Worm (Caenorhabditis elegans) whole organism, L3 larva: ENCODE results near the gene lpr-6.

Experiments
- ZK546.5 ChIP-seq: sonication (generic microtip); optimal IDR thresholded peaks from 2 replicates; lab custom pipeline; 2017; ENCODE audit warnings: missing biosample characterization, missing genetic modification characterization
- elt-1 ChIP-seq: fragments of 150-350 bp; optimal IDR thresholded peaks from 2 replicates; lab custom pipeline; 2014; ENCODE audit warnings: missing biosample characterization, missing genetic modification characterization
- elt-2 ChIP-seq: sonication (generic microtip); optimal IDR thresholded peaks from 2 replicates; lab custom pipeline; 2016; ENCODE audit warnings: missing genetic modification reagents, mild to moderate bottlenecking, missing genetic modification characterization, missing compliant biosample characterization
- elt-3 ChIP-seq, 3 experiments: fragments of 150-350 bp in 1 of 3; sonication (generic microtip) in 2 of 3; optimal IDR thresholded peaks; 2 replicates in 2 of 3; 4 replicates in 1 of 3; lab custom pipeline; 2014 to 2017; ENCODE audit warnings: missing biosample characterization in 3 of 3, missing genetic modification characterization in 3 of 3
- lin-15B ChIP-seq: fragments of 150-350 bp; optimal IDR thresholded peaks from 2 replicates; lab custom pipeline; 2014; ENCODE audit warnings: missing biosample characterization, missing genetic modification characterization
- mdl-1 ChIP-seq: fragments of 150-350 bp; optimal IDR thresholded peaks from 2 replicates; lab custom pipeline; 2014; ENCODE audit warnings: missing biosample characterization, missing genetic modification characterization
- nhr-25 ChIP-seq: sonication (generic microtip); optimal IDR thresholded peaks from 2 replicates; lab custom pipeline; 2017; ENCODE audit warnings: missing biosample characterization, missing genetic modification characterization
- nhr-77 ChIP-seq: fragments of 150-350 bp; optimal IDR thresholded peaks from 2 replicates; lab custom pipeline; 2014; ENCODE audit warnings: missing biosample characterization, missing genetic modification characterization
- snpc-4 ChIP-seq: fragments of 150-350 bp; optimal IDR thresholded peaks from 2 replicates; lab custom pipeline; 2014; ENCODE audit warnings: missing biosample characterization, missing genetic modification characterization
- ztf-11 ChIP-seq: fragments of 150-350 bp; optimal IDR thresholded peaks from 2 replicates; lab custom pipeline; 2014; ENCODE audit warnings: missing biosample characterization, missing genetic modification characterization

ce11 chrX:11034430-11035117, 25.2 kb upstream of the lpr-6 start:
- TF ChIP-seq elt-3 (tag; optimal IDR thresholded peaks at IDR 0.05; lab: Kevin White, UChicago) = no peak
- peak; percentile 42 for TF ChIP-seq elt-2 (tag; lab: Kevin White, UChicago)
- no peak for TF ChIP-seq mdl-1 (tag; lab: Kevin White, UChicago)
- peak; percentile 10 for TF ChIP-seq lin-15B (tag; lab: Kevin White, UChicago)
- no peak for TF ChIP-seq nhr-77 (tag; lab: Kevin White, UChicago)
- no peak for TF ChIP-seq snpc-4 (tag; lab: Kevin White, UChicago)
- no peak for TF ChIP-seq nhr-25 (tag; lab: Kevin White, UChicago)
- TF ChIP-seq elt-1 (tag; lab: Kevin White, UChicago) = no peak
- no peak for TF ChIP-seq ztf-11 (tag; lab: Kevin White, UChicago)
- no peak for TF ChIP-seq ZK546.5 (tag; lab: Kevin White, UChicago)
